Worm (Caenorhabditis elegans) whole organism, early embryonic: ENCODE measurements around the gene epic-2.

Source experiments
- B0310.2 ChIP-seq: sonication (generic microtip); optimal IDR thresholded peaks from 2 replicates; lab custom pipeline; 2016; ENCODE audit warnings: mild to moderate bottlenecking, missing genetic modification characterization, missing compliant biosample characterization
- F13C5.2 ChIP-seq: sonication (generic microtip); optimal IDR thresholded peaks from 2 replicates; lab custom pipeline; 2017; ENCODE audit warnings: mild to moderate bottlenecking, missing genetic modification characterization, inconsistent platforms, missing compliant biosample characterization
- aly-1 ChIP-seq: sonication (generic microtip); optimal IDR thresholded peaks from 2 replicates; lab custom pipeline; 2016; ENCODE audit warnings: missing genetic modification characterization, missing compliant biosample characterization
- ama-1 ChIP-seq: fragments of 150-350 bp; optimal IDR thresholded peaks from 2 replicates; lab custom pipeline; 2014
- ceh-13 ChIP-seq: fragments of 200-800 bp; sonication (Bioruptor generic); optimal IDR thresholded peaks from 2 replicates; lab custom pipeline; 2018; ENCODE audit warnings: mild to moderate bottlenecking, missing genetic modification characterization, missing compliant biosample characterization
- ceh-36 ChIP-seq: sonication (generic microtip); optimal IDR thresholded peaks from 2 replicates; lab custom pipeline; 2016; ENCODE audit warnings: missing genetic modification characterization, inconsistent platforms, missing compliant biosample characterization
- ets-7 ChIP-seq: sonication (generic microtip); optimal IDR thresholded peaks from 2 replicates; lab custom pipeline; 2016; ENCODE audit warnings: missing genotype, missing genetic modification characterization, missing compliant biosample characterization
- flt-1 ChIP-seq: fragments of 200-800 bp; sonication (Bioruptor generic); IDR thresholded peaks from 2 replicates; pipeline ENCODE4 v1.3.6; 2022; ENCODE audit warnings: missing genetic modification characterization, missing compliant biosample characterization
- hmbx-1 ChIP-seq: sonication (generic microtip); optimal IDR thresholded peaks from 2 replicates; lab custom pipeline; 2016; ENCODE audit warnings: mild to moderate bottlenecking, missing genetic modification characterization, missing compliant biosample characterization
- hmg-4 ChIP-seq: fragments of 200-800 bp; sonication (Bioruptor generic); optimal IDR thresholded peaks from 2 replicates; lab custom pipeline; 2018; ENCODE audit warnings: mild to moderate bottlenecking, missing genetic modification characterization, missing compliant biosample characterization
- hnd-1 ChIP-seq: sonication (generic microtip); optimal IDR thresholded peaks from 2 replicates; lab custom pipeline; 2016; ENCODE audit warnings: missing genetic modification characterization, missing compliant biosample characterization
- pes-1 ChIP-seq: fragments of 200-800 bp; sonication (Bioruptor generic); IDR thresholded peaks from 2 replicates; pipeline ENCODE4 v1.3.6; 2022; ENCODE audit warnings: missing genetic modification reagents, missing genetic modification characterization, missing compliant biosample characterization
- scrt-1 ChIP-seq: fragments of 200-800 bp; sonication (Bioruptor generic); IDR thresholded peaks from 2 replicates; pipeline ENCODE4 v1.3.6; 2022; ENCODE audit warnings: missing genetic modification characterization, missing compliant biosample characterization
- sea-1 ChIP-seq: fragments of 200-800 bp; sonication (Bioruptor generic); conservative IDR thresholded peaks from 2 replicates; pipeline ENCODE4 v1.3.6; 2022; ENCODE audit warnings: missing genetic modification characterization, missing compliant biosample characterization
- tbx-11 ChIP-seq: fragments of 200-800 bp; sonication (Bioruptor generic); IDR thresholded peaks from 2 replicates; pipeline ENCODE4 v1.3.6; 2022; ENCODE audit warnings: missing genetic modification characterization, missing compliant biosample characterization
- tbx-37 ChIP-seq: fragments of 200-800 bp; sonication (Bioruptor generic); conservative IDR thresholded peaks from 2 replicates; pipeline ENCODE4 v1.3.6; 2022; ENCODE audit warnings: missing genetic modification reagents, missing genetic modification characterization, missing compliant biosample characterization
- tra-4 ChIP-seq: sonication (generic microtip); optimal IDR thresholded peaks from 2 replicates; lab custom pipeline; 2017; ENCODE audit warnings: missing genetic modification characterization, missing compliant biosample characterization

Gene epic-2

ce11 chrIV:1720474-1720873 lies at the start of gene epic-2:
TSS of gene epic-2 (plus strand) at chrIV:1720790.
- TF ChIP-seq F13C5.2 (tag; lab: Kevin White, UChicago) (no peak), tbx-11 (no peak), tbx-37 (no peak), flt-1 (GFP tag; lab: Robert Waterston, UW) (no peak), hnd-1 (tag; lab: Kevin White, UChicago) (no peak), hmg-4 (GFP tag; lab: Kevin White, UChicago) (no peak), sea-1 (GFP tag; lab: Robert Waterston, UW) (no peak), hmbx-1 (no peak)

ce11 chrIV:1672398-1672797 lies 48.2 kb upstream of the epic-2 start, which contains the start of gene Y41D4B.1:
TSS of gene Y41D4B.1 (plus strand) at chrIV:1672698.
- TF ChIP-seq sea-1 (GFP tag; lab: Robert Waterston, UW) (no peak), ets-7 (tag; lab: Kevin White, UChicago) (no peak), hmg-4 (GFP tag; lab: Kevin White, UChicago) (no peak), pes-1 (no peak), hnd-1 (tag; lab: Kevin White, UChicago) (no peak)

- TF ChIP-seq aly-1 (no peak), ceh-36 (tag; lab: Kevin White, UChicago) (peak; percentile 7), hmg-4 (GFP tag; lab: Kevin White, UChicago) (no peak), scrt-1 (no peak), ceh-13 (GFP tag; lab: Kevin White, UChicago) (no peak)
These were observed 43.7 kb upstream of the epic-2 start for ce11 chrIV:1676926-1677325.

ce11 chrIV:1679227-1679626 lies 41.4 kb upstream of the epic-2 start:
- TF ChIP-seq sea-1 (GFP tag; lab: Robert Waterston, UW): no peak
- no peak for TF ChIP-seq ceh-36 (tag; lab: Kevin White, UChicago)
- no peak for TF ChIP-seq tbx-37
- TF ChIP-seq hmbx-1: no peak
- TF ChIP-seq tbx-11: no peak
- TF ChIP-seq hnd-1 (tag; lab: Kevin White, UChicago): no peak
- no peak for TF ChIP-seq ets-7 (tag; lab: Kevin White, UChicago)
- TF ChIP-seq tra-4 (tag; lab: Kevin White, UChicago): no peak
- no peak for TF ChIP-seq F13C5.2 (tag; lab: Kevin White, UChicago)
- no peak for TF ChIP-seq B0310.2 (tag; lab: Kevin White, UChicago)
- no peak for TF ChIP-seq ama-1 (lab: Kevin White, UChicago)
- no peak for TF ChIP-seq aly-1
- TF ChIP-seq pes-1: no peak
- TF ChIP-seq flt-1 (GFP tag; lab: Robert Waterston, UW): no peak
- no peak for TF ChIP-seq ceh-13 (GFP tag; lab: Kevin White, UChicago)
- no peak for TF ChIP-seq scrt-1
- no peak for TF ChIP-seq hmg-4 (GFP tag; lab: Kevin White, UChicago)

ce11 chrIV:1682066-1682465 lies 38.5 kb upstream of the epic-2 start, which contains the start of gene Y41D4B.24:
TSS of gene Y41D4B.24 (minus strand) at chrIV:1682166.
- no peak for TF ChIP-seq F13C5.2 (tag; lab: Kevin White, UChicago)
- TF ChIP-seq B0310.2 (tag; lab: Kevin White, UChicago): no peak
- no peak for TF ChIP-seq ceh-13 (GFP tag; lab: Kevin White, UChicago)
- no peak for TF ChIP-seq hnd-1 (tag; lab: Kevin White, UChicago)
- TF ChIP-seq sea-1 (GFP tag; lab: Robert Waterston, UW): no peak

ce11 chrIV:1687151-1687550 lies 33.4 kb upstream of the epic-2 start:
- TF ChIP-seq ceh-13 (GFP tag; lab: Kevin White, UChicago) (peak; percentile 25), tra-4 (tag; lab: Kevin White, UChicago) (no peak), aly-1 (peak; percentile 1), tbx-11 (no peak), hnd-1 (tag; lab: Kevin White, UChicago) (peak; percentile 34), pes-1 (peak; percentile 73)

- TF ChIP-seq flt-1 (GFP tag; lab: Robert Waterston, UW): no peak
- TF ChIP-seq hnd-1 (tag; lab: Kevin White, UChicago): no peak
- TF ChIP-seq B0310.2 (tag; lab: Kevin White, UChicago): no peak
- TF ChIP-seq sea-1 (GFP tag; lab: Robert Waterston, UW): no peak
- TF ChIP-seq tbx-11: no peak
- no peak for TF ChIP-seq hmg-4 (GFP tag; lab: Kevin White, UChicago)
- TF ChIP-seq ama-1 (lab: Kevin White, UChicago): no peak
- no peak for TF ChIP-seq ceh-13 (GFP tag; lab: Kevin White, UChicago)
- no peak for TF ChIP-seq tra-4 (tag; lab: Kevin White, UChicago)
- no peak for TF ChIP-seq tbx-37
These were observed 28.9 kb upstream of the epic-2 start for ce11 chrIV:1691651-1692050.

- no peak for TF ChIP-seq scrt-1
- TF ChIP-seq aly-1: no peak
- no peak for TF ChIP-seq hnd-1 (tag; lab: Kevin White, UChicago)
- TF ChIP-seq hmg-4 (GFP tag; lab: Kevin White, UChicago): no peak
- TF ChIP-seq ceh-36 (tag; lab: Kevin White, UChicago): no peak
- TF ChIP-seq ets-7 (tag; lab: Kevin White, UChicago): no peak
- TF ChIP-seq F13C5.2 (tag; lab: Kevin White, UChicago): no peak
- TF ChIP-seq ceh-13 (GFP tag; lab: Kevin White, UChicago): no peak
These were observed 21.0 kb upstream of the epic-2 start, which contains the start of gene bus-2 for ce11 chrIV:1699599-1699998. TSS of gene bus-2 (plus strand) at chrIV:1699899.

ce11 chrIV:1706996-1707395 lies 13.6 kb upstream of the epic-2 start, which contains the start of gene K08D12.4:
TSS of gene K08D12.4 (plus strand) at chrIV:1707296.
- no peak for TF ChIP-seq ama-1 (lab: Kevin White, UChicago)
- TF ChIP-seq B0310.2 (tag; lab: Kevin White, UChicago): no peak
- no peak for TF ChIP-seq tbx-11
- TF ChIP-seq hmbx-1: no peak
- TF ChIP-seq ets-7 (tag; lab: Kevin White, UChicago): no peak
- TF ChIP-seq hmg-4 (GFP tag; lab: Kevin White, UChicago): no peak
- no peak for TF ChIP-seq aly-1
- no peak for TF ChIP-seq sea-1 (GFP tag; lab: Robert Waterston, UW)
- no peak for TF ChIP-seq ceh-13 (GFP tag; lab: Kevin White, UChicago)
- TF ChIP-seq F13C5.2 (tag; lab: Kevin White, UChicago): no peak
- no peak for TF ChIP-seq flt-1 (GFP tag; lab: Robert Waterston, UW)
- TF ChIP-seq scrt-1: no peak
- TF ChIP-seq hnd-1 (tag; lab: Kevin White, UChicago): no peak
- TF ChIP-seq ceh-36 (tag; lab: Kevin White, UChicago): no peak
